Fruit fly (Drosophila melanogaster): ENCODE results near the gene mge.
A peak's percentile ranks its signal among the peaks of the same experiment; 100 is the strongest.

The mge gene

DNA sequence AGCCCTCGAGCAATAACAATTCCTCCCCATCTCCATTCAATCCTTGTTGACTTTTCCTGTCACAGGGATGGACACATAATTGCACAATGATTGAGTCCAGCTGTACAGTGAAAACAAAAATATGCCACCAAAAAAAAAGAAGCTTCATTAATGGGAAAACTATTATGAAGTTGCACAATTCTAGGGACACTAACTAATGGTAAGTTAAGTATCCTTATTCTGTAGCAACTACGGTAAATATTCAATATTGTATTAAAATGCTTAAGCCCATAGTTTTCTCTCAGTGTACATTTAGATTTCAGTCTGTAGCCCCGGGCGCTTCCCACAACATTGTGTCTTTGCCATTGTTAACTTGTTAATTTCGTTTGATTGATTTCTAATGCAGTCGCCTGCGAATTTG is 34.7 kb downstream of the mge start:
- TF ChIP-seq Lpt (GFP tag; optimal IDR thresholded peaks at IDR 0.05), result no peak

DNA sequence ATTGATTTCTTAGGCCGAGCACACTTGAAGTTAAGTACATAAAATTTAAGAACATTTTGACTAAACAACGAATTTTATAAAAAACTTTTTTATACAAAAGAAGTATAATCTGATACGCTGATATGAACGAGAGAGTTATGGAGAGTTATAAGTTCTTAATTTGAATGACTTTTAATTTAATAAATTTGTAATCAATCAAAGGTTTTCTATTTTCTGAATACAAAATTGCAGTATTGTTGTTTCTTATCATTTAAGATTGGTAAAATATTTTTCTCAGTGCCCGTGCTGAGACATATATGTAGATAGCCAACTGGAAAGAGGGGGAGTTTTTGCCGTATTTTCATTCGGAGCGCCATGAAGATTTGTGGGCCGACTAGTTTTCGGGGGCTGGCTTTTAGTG is 36.6 kb downstream of the mge start:
- TF ChIP-seq CG32006 (GFP tag; optimal IDR thresholded peaks at IDR 0.05) (peak; percentile 63), CG4318 (GFP tag; optimal IDR thresholded peaks at IDR 0.05) (peak; percentile 8), Hr4 (GFP tag; optimal IDR thresholded peaks at IDR 0.05) (peak; percentile 27), CG10669 (GFP tag; optimal IDR thresholded peaks at IDR 0.05) (no peak), CG15336 (GFP tag; IDR thresholded peaks at IDR 0.05) (peak; percentile 46), CG6854 (GFP tag; optimal IDR thresholded peaks at IDR 0.05) (no peak)

DNA sequence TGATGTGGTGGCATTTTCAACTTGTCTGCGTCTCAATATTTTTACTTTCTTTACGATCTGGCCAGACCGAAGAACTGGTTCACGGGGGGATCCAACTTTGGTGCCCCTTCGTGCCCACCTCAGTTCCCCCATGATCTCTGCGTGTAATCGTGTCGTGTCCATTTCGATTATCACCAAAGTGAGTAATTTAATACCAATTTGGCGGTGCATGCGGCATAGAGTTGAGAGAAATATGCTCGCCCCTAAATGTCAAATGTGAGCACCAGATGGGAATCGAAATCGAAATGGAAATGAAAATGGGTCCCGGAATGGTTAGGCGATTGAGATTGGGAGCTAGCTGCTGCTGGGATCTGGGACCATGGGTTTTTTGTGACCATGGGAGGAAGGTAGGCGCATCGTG is 38.4 kb downstream of the mge start:
- TF ChIP-seq svp (GFP tag) (no peak), CG8119 (GFP tag; IDR thresholded peaks at IDR 0.05) (no peak), CG34406 (GFP tag; optimal IDR thresholded peaks at IDR 0.05) (no peak), CG16779 (tag; optimal IDR thresholded peaks at IDR 0.05) (no peak), Gug (GFP tag; IDR thresholded peaks at IDR 0.05) (no peak), CG6808 (GFP tag; optimal IDR thresholded peaks at IDR 0.05) (no peak), CG7368 (GFP tag; optimal IDR thresholded peaks at IDR 0.05) (no peak), esn (GFP tag; optimal IDR thresholded peaks at IDR 0.05) (no peak), Sox102F (GFP tag; optimal IDR thresholded peaks at IDR 0.05) (no peak), CG15336 (GFP tag; IDR thresholded peaks at IDR 0.05) (no peak), Blimp-1 (GFP tag; optimal IDR thresholded peaks at IDR 0.05) (no peak), pdm3 (GFP tag; optimal IDR thresholded peaks at IDR 0.05) (no peak), CG6163 (GFP tag; IDR thresholded peaks at IDR 0.05) (no peak), Sox14 (GFP tag; optimal IDR thresholded peaks at IDR 0.05) (no peak), acj6 (GFP tag; optimal IDR thresholded peaks at IDR 0.05) (no peak)

DNA sequence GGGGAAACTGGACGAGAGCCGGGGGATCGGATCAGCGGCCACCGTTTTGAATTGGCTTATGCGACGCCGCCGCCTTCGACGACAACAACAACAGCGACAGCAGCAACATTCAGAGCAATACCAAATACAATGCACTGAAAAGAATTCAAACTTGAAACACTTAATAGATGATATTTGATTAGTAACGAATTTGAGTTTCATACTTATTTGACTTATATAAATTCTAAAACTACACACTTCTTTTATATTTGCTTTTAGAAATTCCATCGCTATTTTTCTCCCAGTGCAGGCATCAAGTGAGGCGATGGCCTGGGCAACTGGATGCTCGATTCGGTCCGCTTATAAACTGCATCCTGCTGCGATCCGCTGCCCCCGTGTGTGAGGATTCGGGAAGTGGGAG is 41.7 kb downstream of the mge start:
- TF ChIP-seq CG6854 (GFP tag; optimal IDR thresholded peaks at IDR 0.05) (no peak), dsx (GFP tag; optimal IDR thresholded peaks at IDR 0.05; ENCODE audit: poor library complexity, severe bottlenecking) (peak; percentile 73), esn (GFP tag; optimal IDR thresholded peaks at IDR 0.05) (peak; percentile 80), CG32006 (GFP tag; optimal IDR thresholded peaks at IDR 0.05) (peak; percentile 59), Hr4 (GFP tag; optimal IDR thresholded peaks at IDR 0.05) (peak; percentile 64), CG11294 (GFP tag; IDR thresholded peaks at IDR 0.05) (no peak), CG11762 (GFP tag; optimal IDR thresholded peaks at IDR 0.05; ENCODE audit: insufficient read depth) (peak; percentile 20), CG6808 (GFP tag; optimal IDR thresholded peaks at IDR 0.05) (peak; percentile 50), Smox (GFP tag; optimal IDR thresholded peaks at IDR 0.05) (peak; percentile 63), Sox15 (GFP tag; optimal IDR thresholded peaks at IDR 0.05) (peak; percentile 37), Met (GFP tag; optimal IDR thresholded peaks at IDR 0.05) (peak; percentile 76), fkh (GFP tag; optimal IDR thresholded peaks at IDR 0.05) (no peak), Eip78C (GFP tag) (peak; percentile 91), dac (GFP tag; optimal IDR thresholded peaks at IDR 0.05) (peak; percentile 0), CG1621 (tag; optimal IDR thresholded peaks at IDR 0.05) (peak; percentile 61), CG7368 (GFP tag; optimal IDR thresholded peaks at IDR 0.05) (peak; percentile 16), Sox102F (GFP tag; optimal IDR thresholded peaks at IDR 0.05) (peak; percentile 69), CG6163 (GFP tag; IDR thresholded peaks at IDR 0.05) (peak; percentile 82), svp (GFP tag) (peak; percentile 90), Ets96B (tag; optimal IDR thresholded peaks at IDR 0.05) (peak; percentile 60), pdm3 (GFP tag; optimal IDR thresholded peaks at IDR 0.05) (peak; percentile 58), CG8632 (GFP tag; optimal IDR thresholded peaks at IDR 0.05) (peak; percentile 37), net (GFP tag; optimal IDR thresholded peaks at IDR 0.05) (peak; percentile 52), CG4318 (GFP tag; optimal IDR thresholded peaks at IDR 0.05) (peak; percentile 13), cyc (GFP tag; optimal IDR thresholded peaks at IDR 0.05) (peak; percentile 72), Sox14 (GFP tag; optimal IDR thresholded peaks at IDR 0.05) (peak; percentile 51), topi (GFP tag; optimal IDR thresholded peaks at IDR 0.05) (peak; percentile 66), CG34406 (GFP tag; optimal IDR thresholded peaks at IDR 0.05) (peak; percentile 53), ss (GFP tag; optimal IDR thresholded peaks at IDR 0.05) (peak; percentile 32 to 68), OdsH (GFP tag; optimal IDR thresholded peaks at IDR 0.05) (peak; percentile 62), Hr38 (GFP tag; optimal IDR thresholded peaks at IDR 0.05) (no peak), CG8119 (GFP tag; IDR thresholded peaks at IDR 0.05) (peak; percentile 71), Blimp-1 (GFP tag; optimal IDR thresholded peaks at IDR 0.05) (no peak), CG10631 (GFP tag; optimal IDR thresholded peaks at IDR 0.05) (peak; percentile 71), salr (GFP tag; optimal IDR thresholded peaks at IDR 0.05) (peak in 1 of 2 experiments; percentile 47), CG3032 (tag; optimal IDR thresholded peaks at IDR 0.05) (peak; percentile 71), CG15336 (GFP tag; IDR thresholded peaks at IDR 0.05) (peak; percentile 71), CG6792 (GFP tag; optimal IDR thresholded peaks at IDR 0.05) (peak; percentile 62), CG6276 (GFP tag; optimal IDR thresholded peaks at IDR 0.05) (no peak)
